Worm (Caenorhabditis elegans): ENCODE data around the gene mrpl-42.

Gene mrpl-42

DNA sequence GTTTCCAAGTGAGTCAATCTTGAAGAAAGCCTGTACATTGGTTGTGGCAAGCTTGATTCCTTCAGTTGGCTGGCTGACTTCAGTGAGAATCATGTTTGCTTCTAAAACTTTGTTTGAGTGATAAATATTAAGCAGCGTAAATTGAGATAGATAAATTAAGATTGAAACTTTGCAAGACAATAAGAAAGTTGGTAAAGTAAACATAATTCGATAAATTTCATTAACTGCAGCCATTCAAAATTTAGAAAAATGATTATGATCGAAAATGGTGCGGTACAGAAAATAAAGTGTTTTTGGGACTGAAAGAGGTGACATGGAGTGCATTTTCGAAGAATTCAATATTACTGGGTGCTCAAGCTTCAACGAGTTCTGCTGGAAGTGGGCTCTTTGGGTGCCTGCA lies 1.3 kb upstream of the mrpl-42 start, which contains the start of gene icln-1:
Gene icln-1, minus strand, starts transcription at position 101 of the 400 bp plus-strand sequence.
- TF ChIP-seq elt-2 (tag; optimal IDR thresholded peaks at IDR 0.05) = no peak
- no peak for TF ChIP-seq ceh-34 (tag; optimal IDR thresholded peaks at IDR 0.05)
- no peak for TF ChIP-seq pat-9 (tag; optimal IDR thresholded peaks at IDR 0.05)
- no peak for TF ChIP-seq tbx-2 (tag; optimal IDR thresholded peaks at IDR 0.05)
- no peak for TF ChIP-seq pha-2 (tag; optimal IDR thresholded peaks at IDR 0.05)
- no peak for TF ChIP-seq pha-4 (tag; optimal IDR thresholded peaks at IDR 0.05)
- no peak for TF ChIP-seq ama-1 (optimal IDR thresholded peaks at IDR 0.05)
- no peak for TF ChIP-seq odd-2 (tag; optimal IDR thresholded peaks at IDR 0.05)
- TF ChIP-seq ceh-31 (tag; optimal IDR thresholded peaks at IDR 0.05) = no peak
- TF ChIP-seq pqm-1 (tag; optimal IDR thresholded peaks at IDR 0.05) = no peak
- TF ChIP-seq lin-11 (tag; optimal IDR thresholded peaks at IDR 0.05) = no peak
- TF ChIP-seq eyg-1 (tag; optimal IDR thresholded peaks at IDR 0.05) = no peak
- TF ChIP-seq lim-6 (tag; optimal IDR thresholded peaks at IDR 0.05) = no peak
- no peak for TF ChIP-seq nhr-11 (tag; optimal IDR thresholded peaks at IDR 0.05)
- no peak for TF ChIP-seq nhr-232 (tag; optimal IDR thresholded peaks at IDR 0.05)
- no peak for TF ChIP-seq pros-1 (tag; optimal IDR thresholded peaks at IDR 0.05)
- TF ChIP-seq gmeb-2 (tag; optimal IDR thresholded peaks at IDR 0.05) = no peak
- TF ChIP-seq ceh-2 (tag; optimal IDR thresholded peaks at IDR 0.05) = no peak

DNA sequence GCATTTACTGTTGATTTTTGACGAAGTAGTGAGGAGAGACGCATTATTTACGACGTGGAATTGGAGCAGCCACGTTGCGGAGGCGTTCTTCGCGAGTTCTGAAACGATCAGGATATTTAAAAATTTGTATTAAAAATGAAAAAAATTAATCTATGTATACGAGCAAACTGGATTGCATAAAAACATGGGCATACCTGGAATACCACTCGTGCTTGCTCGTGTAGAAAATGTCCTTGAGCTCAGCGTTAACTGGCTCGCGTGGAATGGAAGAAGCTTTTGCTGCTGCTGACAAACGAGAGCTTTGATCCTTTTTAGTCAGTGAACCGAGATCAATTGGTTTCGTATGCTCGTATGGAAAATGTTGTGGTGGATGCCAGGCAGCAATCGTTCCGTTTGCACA lies 324 bp downstream of the mrpl-42 start, which contains the start of gene lpl-1:
Gene lpl-1, minus strand, starts transcription at position 101 of the 400 bp plus-strand sequence.
- TF ChIP-seq K02D7.2 (tag; optimal IDR thresholded peaks at IDR 0.05) (no peak), pha-4 (tag; optimal IDR thresholded peaks at IDR 0.05) (no peak), unc-3 (GFP tag; conservative IDR thresholded peaks at IDR 0.05) (no peak), unc-3 (tag; optimal IDR thresholded peaks at IDR 0.05) (no peak), fkh-6 (tag; optimal IDR thresholded peaks at IDR 0.05) (no peak), ceh-6 (GFP tag; optimal IDR thresholded peaks at IDR 0.05) (no peak), ceh-22 (tag; optimal IDR thresholded peaks at IDR 0.05) (no peak), pha-2 (tag; optimal IDR thresholded peaks at IDR 0.05) (no peak), lim-6 (tag; optimal IDR thresholded peaks at IDR 0.05) (no peak), hlh-13 (GFP tag; optimal IDR thresholded peaks at IDR 0.05) (no peak), gmeb-2 (tag; optimal IDR thresholded peaks at IDR 0.05) (no peak), odd-2 (tag; optimal IDR thresholded peaks at IDR 0.05) (no peak), unc-86 (tag; optimal IDR thresholded peaks at IDR 0.05) (no peak), C38D4.7 (GFP tag; optimal IDR thresholded peaks at IDR 0.05) (no peak), lin-11 (tag; optimal IDR thresholded peaks at IDR 0.05) (no peak)

DNA sequence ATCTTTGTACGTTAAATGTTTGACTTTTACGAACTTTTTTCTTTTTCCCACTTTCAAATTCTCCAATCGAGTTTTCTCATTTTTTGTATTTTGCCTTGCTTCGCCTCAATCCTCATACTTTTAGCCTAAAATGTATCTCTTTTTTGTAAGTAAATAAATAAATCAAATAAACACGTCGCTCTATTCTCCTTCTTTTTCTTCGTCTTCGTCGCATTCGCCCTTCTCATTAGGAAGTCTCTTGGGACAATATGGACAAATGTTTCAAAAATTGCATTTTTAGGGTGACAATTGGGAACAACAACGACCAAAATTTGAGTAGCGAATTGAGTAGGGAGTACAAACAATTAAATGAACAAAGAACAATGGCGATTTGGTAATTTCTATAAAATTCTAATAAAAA lies 2.2 kb downstream of the mrpl-42 start:
- TF ChIP-seq K09A11.1 (tag; optimal IDR thresholded peaks at IDR 0.05; ENCODE audit: insufficient read depth) (no peak), pros-1 (tag; optimal IDR thresholded peaks at IDR 0.05) (no peak), ceh-31 (tag; optimal IDR thresholded peaks at IDR 0.05) (peak; percentile 2), elt-2 (tag; optimal IDR thresholded peaks at IDR 0.05) (no peak), unc-42 (tag; optimal IDR thresholded peaks at IDR 0.05) (peak; percentile 97)

DNA sequence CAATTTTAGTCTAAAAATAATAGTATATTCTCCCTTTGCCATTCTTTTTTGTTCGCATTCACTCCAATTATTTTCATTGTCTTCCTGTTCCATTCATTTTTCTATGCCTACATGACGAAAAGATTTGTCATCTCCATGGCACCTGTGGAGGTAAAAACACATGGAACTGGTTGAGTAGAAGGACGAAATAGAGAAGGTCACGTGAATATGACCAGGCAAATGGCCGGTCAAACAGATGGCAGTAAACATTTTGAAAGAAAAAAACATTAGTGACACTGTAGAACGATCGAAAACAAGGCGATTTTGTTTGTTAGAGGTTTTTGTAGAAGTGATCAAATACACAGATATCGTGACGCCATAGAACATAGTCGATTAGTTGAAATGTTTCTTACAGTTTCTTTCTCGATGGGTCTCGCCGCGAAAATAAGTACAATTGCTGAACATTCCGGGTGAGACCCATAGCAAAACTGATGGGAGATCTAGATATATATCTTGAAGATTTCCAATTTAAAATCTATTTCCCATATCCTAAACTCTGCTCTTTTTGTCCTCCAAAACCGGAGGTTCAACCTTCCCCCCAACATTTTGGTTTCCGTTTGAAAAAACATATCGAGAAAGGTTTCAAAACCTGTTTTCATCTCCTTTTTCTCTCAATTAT lies 3.6 kb downstream of the mrpl-42 start:
- TF ChIP-seq pag-3 (tag; optimal IDR thresholded peaks at IDR 0.05; ENCODE audit: borderline replicate concordance) (no peak), hlh-8 (tag; optimal IDR thresholded peaks at IDR 0.05) (no peak), mec-3 (tag; optimal IDR thresholded peaks at IDR 0.05; ENCODE audit: borderline replicate concordance) (no peak), hlh-30 (tag; optimal IDR thresholded peaks at IDR 0.05; ENCODE audit: insufficient read depth) (peak; percentile 24), K02D7.2 (tag; optimal IDR thresholded peaks at IDR 0.05) (no peak)

DNA sequence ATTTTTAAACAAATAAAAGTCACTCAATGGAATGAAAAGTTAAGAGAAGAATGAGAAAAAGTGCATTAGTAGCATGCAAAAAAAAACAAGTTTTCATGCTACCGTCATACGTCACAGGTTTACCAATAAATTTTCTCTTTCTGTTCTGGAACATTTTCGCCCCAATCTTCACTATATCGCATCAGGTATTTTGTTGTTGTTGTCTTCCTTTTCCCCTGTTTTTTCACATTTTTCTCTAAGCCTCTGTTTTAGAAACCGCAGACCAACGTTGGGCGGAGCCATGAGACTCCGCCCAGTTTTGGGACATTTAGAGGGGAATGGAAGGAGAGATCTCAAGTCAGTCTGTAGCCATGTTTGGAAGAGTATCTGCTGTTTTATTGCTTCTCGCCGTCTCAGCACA lies 6.0 kb downstream of the mrpl-42 start, which contains the start of gene msa-1:
Gene msa-1, plus strand, starts transcription at position 301 of the 400 bp plus-strand sequence.
- TF ChIP-seq ceh-45 (GFP tag; IDR thresholded peaks at IDR 0.05) (0 out of 2 replicates have a peak, but pooled peaks have one; percentile 14), ets-4 (tag; optimal IDR thresholded peaks at IDR 0.05) (no peak)

Data from whole organism, late embryonic.